Worm (Caenorhabditis elegans) whole organism, L4 larva: ENCODE measurements around the gene sre-56.

Source experiments
- D1046.2 ChIP-seq: fragments of 200-800 bp; sonication (Bioruptor generic); IDR thresholded peaks from 2 replicates; pipeline ENCODE4 v1.3.6; 2022; ENCODE audit warnings: missing genetic modification characterization, missing compliant biosample characterization
- F37D6.2 ChIP-seq: sonication (generic microtip); optimal IDR thresholded peaks from 2 replicates; lab custom pipeline; 2016; ENCODE audit warnings: mild to moderate bottlenecking, missing genetic modification characterization, missing compliant biosample characterization
- R02D3.7 ChIP-seq: fragments of 150-350 bp; sonication (generic microtip); optimal IDR thresholded peaks from 3 replicates; lab custom pipeline; 2014; ENCODE audit warnings: missing biosample characterization, missing genetic modification characterization
- T26A8.4 ChIP-seq: fragments of 200-800 bp; sonication (Bioruptor generic); IDR thresholded peaks from 2 replicates; pipeline ENCODE4 v1.3.6; 2022; ENCODE audit warnings: missing genetic modification characterization, missing compliant biosample characterization
- Y5F2A.4 ChIP-seq: fragments of 200-800 bp; sonication (Bioruptor generic); optimal IDR thresholded peaks from 2 replicates; lab custom pipeline; 2018; ENCODE audit warnings: mild to moderate bottlenecking, missing genetic modification characterization, missing compliant biosample characterization
- aha-1 ChIP-seq: fragments of 150-350 bp; peaks from one replicate; lab custom pipeline; 2014; ENCODE audit warnings: missing biosample characterization, missing genetic modification characterization
- arid-1 ChIP-seq: fragments of 200-800 bp; sonication (Bioruptor generic); conservative IDR thresholded peaks from 2 replicates; pipeline ENCODE4 v1.3.6; 2022; ENCODE audit warnings: missing genetic modification reagents, missing genetic modification characterization, missing compliant biosample characterization
- attf-4 ChIP-seq: sonication (generic microtip); optimal IDR thresholded peaks from 3 replicates; lab custom pipeline; 2017; ENCODE audit warnings: missing biosample characterization, missing genetic modification characterization
- ceh-32 ChIP-seq: sonication (generic microtip); optimal IDR thresholded peaks from 2 replicates; lab custom pipeline; 2016; ENCODE audit warnings: mild to moderate bottlenecking, missing genetic modification characterization, missing compliant biosample characterization; ENCODE audit not compliant: poor library complexity
- ceh-44 ChIP-seq: fragments of 200-800 bp; sonication (Bioruptor generic); IDR thresholded peaks from 2 replicates; pipeline ENCODE4 v1.3.6; 2022; ENCODE audit warnings: missing genetic modification reagents, missing genetic modification characterization, missing compliant biosample characterization
- ceh-82 ChIP-seq: sonication (generic microtip); optimal IDR thresholded peaks from 2 replicates; lab custom pipeline; 2017; ENCODE audit warnings: missing biosample characterization, missing genetic modification characterization
- cey-2 ChIP-seq: sonication (generic microtip); optimal IDR thresholded peaks from 3 replicates; lab custom pipeline; 2017; ENCODE audit warnings: missing genetic modification characterization, mild to moderate bottlenecking, missing compliant biosample characterization, antibody characterized with exemption, borderline replicate concordance; ENCODE audit not compliant: insufficient read depth
- ctbp-1 ChIP-seq: fragments of 200-800 bp; sonication (Bioruptor generic); IDR thresholded peaks from 2 replicates; pipeline ENCODE4 v1.3.6; 2022; ENCODE audit warnings: missing genetic modification reagents, missing genetic modification characterization, missing compliant biosample characterization
- daf-16 ChIP-seq, 3 experiments: sonication (generic microtip); optimal IDR thresholded peaks; 2 replicates each; lab custom pipeline; 2016 to 2017; ENCODE audit warnings: missing genetic modification characterization in 3 of 3, missing genetic modification reagents in 3 of 3, mild to moderate bottlenecking in 2 of 3, missing compliant biosample characterization in 2 of 3, missing biosample characterization in 1 of 3, moderate library complexity in 1 of 3
- daf-8 ChIP-seq: fragments of 200-800 bp; sonication (Bioruptor generic); IDR thresholded peaks from 2 replicates; pipeline ENCODE4 v1.3.6; 2022; ENCODE audit warnings: missing genetic modification characterization, missing compliant biosample characterization
- dmd-6 ChIP-seq: fragments of 200-800 bp; sonication (Bioruptor generic); IDR thresholded peaks from 2 replicates; pipeline ENCODE4 v1.3.6; 2022; ENCODE audit warnings: missing genetic modification reagents, missing genetic modification characterization, missing compliant biosample characterization
- dmd-8 ChIP-seq: fragments of 200-800 bp; sonication (Bioruptor generic); IDR thresholded peaks from 2 replicates; pipeline ENCODE4 v1.3.6; 2022; ENCODE audit warnings: missing genetic modification characterization, missing compliant biosample characterization
- dmd-9 ChIP-seq: fragments of 200-800 bp; sonication (Bioruptor generic); IDR thresholded peaks from 2 replicates; pipeline ENCODE4 v1.3.6; 2022; ENCODE audit warnings: missing genetic modification reagents, missing genetic modification characterization, missing compliant biosample characterization
- duxl-1 ChIP-seq: sonication (generic microtip); optimal IDR thresholded peaks from 2 replicates; lab custom pipeline; 2016; ENCODE audit warnings: mild to moderate bottlenecking, missing genetic modification characterization, moderate library complexity, missing compliant biosample characterization; ENCODE audit not compliant: poor library complexity
- egl-43 ChIP-seq: fragments of 200-800 bp; sonication (Bioruptor generic); IDR thresholded peaks from 2 replicates; pipeline ENCODE4 v1.3.6; 2022; ENCODE audit warnings: missing genetic modification reagents, missing genetic modification characterization, missing compliant biosample characterization
- gei-8 ChIP-seq: fragments of 200-800 bp; sonication (Bioruptor generic); optimal IDR thresholded peaks from 2 replicates; lab custom pipeline; 2018; ENCODE audit warnings: mild to moderate bottlenecking, missing genetic modification characterization, missing compliant biosample characterization
- hlh-30 ChIP-seq: sonication (generic microtip); optimal IDR thresholded peaks from 2 replicates; lab custom pipeline; 2017; ENCODE audit warnings: antibody characterized with exemption, mild to moderate bottlenecking, missing genetic modification characterization, missing compliant biosample characterization; ENCODE audit not compliant: insufficient read depth
- hmg-1.1 ChIP-seq: fragments of 200-800 bp; sonication (Bioruptor generic); IDR thresholded peaks from 2 replicates; pipeline ENCODE4 v1.3.6; 2022; ENCODE audit warnings: missing genetic modification reagents, missing genetic modification characterization, missing compliant biosample characterization
- lim-7 ChIP-seq: fragments of 200-800 bp; sonication (Bioruptor generic); IDR thresholded peaks from 2 replicates; pipeline ENCODE4 v1.3.6; 2022; ENCODE audit warnings: missing genetic modification characterization, missing compliant biosample characterization
- lin-13 ChIP-seq: fragments of 150-350 bp; optimal IDR thresholded peaks from 2 replicates; lab custom pipeline; 2014; ENCODE audit warnings: missing biosample characterization, missing genetic modification reagents, missing genetic modification characterization
- lin-15B ChIP-seq: fragments of 150-350 bp; sonication (generic microtip); optimal IDR thresholded peaks from 3 replicates; lab custom pipeline; 2014; ENCODE audit warnings: missing biosample characterization, missing genetic modification characterization
- lin-29 ChIP-seq: fragments of 200-800 bp; sonication (Bioruptor generic); IDR thresholded peaks from 2 replicates; pipeline ENCODE4 v1.3.6; 2022; ENCODE audit warnings: missing genetic modification reagents, missing genetic modification characterization, missing compliant biosample characterization
- lin-38 ChIP-seq: fragments of 200-800 bp; sonication (Bioruptor generic); IDR thresholded peaks from 2 replicates; pipeline ENCODE4 v1.3.6; 2022; ENCODE audit warnings: missing genetic modification reagents, missing genetic modification characterization, missing compliant biosample characterization
- madf-9 ChIP-seq: fragments of 200-800 bp; sonication (Bioruptor generic); conservative IDR thresholded peaks from 2 replicates; pipeline ENCODE4 v1.3.6; 2022; ENCODE audit warnings: missing genetic modification reagents, missing genetic modification characterization, missing compliant biosample characterization
- mdl-1 ChIP-seq, 2 experiments: fragments of 150-350 bp in 1 of 2; sonication (generic microtip) in 1 of 2; optimal IDR thresholded peaks; 2 replicates each; lab custom pipeline; 2014 to 2017; ENCODE audit warnings: missing biosample characterization in 2 of 2, missing genetic modification characterization in 2 of 2
- mdt-29 ChIP-seq: fragments of 200-800 bp; sonication (Bioruptor generic); IDR thresholded peaks from 2 replicates; pipeline ENCODE4 v1.3.6; 2022; ENCODE audit warnings: missing genetic modification reagents, missing genetic modification characterization, missing compliant biosample characterization
- mes-2 ChIP-seq: sonication (generic microtip); optimal IDR thresholded peaks from 2 replicates; lab custom pipeline; 2016; ENCODE audit warnings: missing genotype, mild to moderate bottlenecking, missing genetic modification characterization, missing compliant biosample characterization; ENCODE audit not compliant: poor library complexity, severe bottlenecking
- nhr-10 ChIP-seq: fragments of 150-350 bp; optimal IDR thresholded peaks from 2 replicates; lab custom pipeline; 2014; ENCODE audit warnings: missing biosample characterization, missing genetic modification characterization
- nhr-111 ChIP-seq: fragments of 200-800 bp; sonication (Bioruptor generic); optimal IDR thresholded peaks from 2 replicates; lab custom pipeline; 2018; ENCODE audit warnings: mild to moderate bottlenecking, missing genetic modification characterization, missing compliant biosample characterization
- nhr-237 ChIP-seq: sonication (generic microtip); optimal IDR thresholded peaks from 2 replicates; lab custom pipeline; 2017; ENCODE audit warnings: missing biosample characterization, missing genetic modification characterization
- nhr-28 ChIP-seq: fragments of 150-350 bp; optimal IDR thresholded peaks from 2 replicates; lab custom pipeline; 2014; ENCODE audit warnings: missing biosample characterization, missing genetic modification characterization
- nhr-41 ChIP-seq: fragments of 200-800 bp; sonication (Bioruptor generic); IDR thresholded peaks from 2 replicates; pipeline ENCODE4 v1.3.6; 2022; ENCODE audit warnings: missing genetic modification reagents, missing genetic modification characterization, missing compliant biosample characterization
- nhr-42 ChIP-seq: fragments of 200-800 bp; sonication (Bioruptor generic); IDR thresholded peaks from 2 replicates; pipeline ENCODE4 v1.3.6; 2022; ENCODE audit warnings: missing genetic modification characterization, missing compliant biosample characterization
- nhr-48 ChIP-seq: sonication (generic microtip); optimal IDR thresholded peaks from 2 replicates; lab custom pipeline; 2016; ENCODE audit warnings: mild to moderate bottlenecking, missing genetic modification characterization, missing compliant biosample characterization
- php-3 ChIP-seq: fragments of 200-800 bp; sonication (Bioruptor generic); IDR thresholded peaks from 2 replicates; pipeline ENCODE4 v1.3.6; 2022; ENCODE audit warnings: missing genetic modification reagents, missing genetic modification characterization, missing compliant biosample characterization
- set-16 ChIP-seq: fragments of 200-800 bp; sonication (Bioruptor generic); IDR thresholded peaks from 2 replicates; pipeline ENCODE4 v1.3.6; 2022; ENCODE audit warnings: missing genetic modification reagents, missing genetic modification characterization, missing compliant biosample characterization
- skn-1 ChIP-seq: fragments of 150-350 bp; optimal IDR thresholded peaks from 2 replicates; lab custom pipeline; 2014; ENCODE audit warnings: missing biosample characterization, missing genetic modification characterization
- spr-3 ChIP-seq: fragments of 200-800 bp; sonication (Bioruptor generic); optimal IDR thresholded peaks from 2 replicates; lab custom pipeline; 2018; ENCODE audit warnings: mild to moderate bottlenecking, missing genetic modification characterization, missing compliant biosample characterization
- tra-1 ChIP-seq: fragments of 200-800 bp; sonication (Bioruptor generic); IDR thresholded peaks from 2 replicates; pipeline ENCODE4 v1.3.6; 2022; ENCODE audit warnings: missing genetic modification reagents, missing genetic modification characterization, missing compliant biosample characterization
- unc-130 ChIP-seq: sonication (generic microtip); optimal IDR thresholded peaks from 2 replicates; lab custom pipeline; 2016; ENCODE audit warnings: missing genetic modification reagents, missing genetic modification characterization, missing compliant biosample characterization
- unc-62 ChIP-seq, 3 experiments: fragments of 150-350 bp in 1 of 3; sonication (generic microtip); optimal IDR thresholded peaks in 2 of 3; peaks in 1 of 3; 1 replicate in 1 of 3; 2 replicates in 2 of 3; lab custom pipeline; 2014 to 2017; ENCODE audit warnings: missing biosample characterization in 3 of 3, missing genetic modification characterization in 3 of 3, missing genetic modification reagents in 3 of 3, missing genotype in 1 of 3
- zag-1 ChIP-seq: fragments of 150-350 bp; optimal IDR thresholded peaks from 2 replicates; lab custom pipeline; 2014; ENCODE audit warnings: missing biosample characterization, missing genetic modification characterization
- zfp-2 ChIP-seq: sonication (generic microtip); optimal IDR thresholded peaks from 2 replicates; lab custom pipeline; 2016; ENCODE audit warnings: mild to moderate bottlenecking, missing genetic modification characterization, missing compliant biosample characterization
- zfp-3 ChIP-seq: fragments of 200-800 bp; sonication (Bioruptor generic); conservative IDR thresholded peaks from 2 replicates; pipeline ENCODE4 v1.3.6; 2022; ENCODE audit warnings: missing genetic modification reagents, missing genetic modification characterization, missing compliant biosample characterization

The sre-56 gene

DNA sequence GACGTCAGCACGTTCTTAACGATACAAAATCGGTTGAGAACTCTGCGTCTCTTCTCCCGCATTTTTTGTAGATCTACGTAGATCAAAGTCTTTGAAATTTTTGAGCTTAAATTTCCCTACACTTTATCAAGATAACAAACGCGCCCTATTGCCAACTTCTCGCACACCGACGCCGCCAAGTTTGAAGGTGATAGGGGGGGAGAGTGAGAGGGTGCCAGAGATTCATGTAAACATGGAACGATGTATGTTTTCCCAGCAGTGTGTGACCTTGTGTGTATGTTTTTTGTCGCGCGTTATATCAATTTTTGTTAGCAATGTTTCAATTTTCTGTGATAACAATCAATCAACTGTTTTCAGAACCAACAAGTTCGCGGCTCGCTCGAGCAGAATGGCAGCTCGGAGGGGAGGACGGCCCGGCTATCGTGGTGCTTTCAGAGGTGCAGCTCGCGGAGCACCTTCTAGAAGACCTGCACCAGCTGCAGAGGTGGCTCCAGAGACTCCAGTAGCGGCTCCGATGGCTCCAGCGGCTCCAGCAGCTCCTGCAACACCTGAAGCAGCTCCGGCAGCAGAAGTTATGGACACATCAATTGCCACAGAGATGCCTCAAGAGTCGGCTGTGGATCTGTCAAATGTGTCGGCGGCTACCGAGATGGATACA lies 17.4 kb downstream of the sre-56 start:
- TF ChIP-seq lin-38 (GFP tag; lab: Robert Waterston, UW) (peak; percentile 45), Y5F2A.4 (no peak), unc-130 (GFP tag; lab: Kevin White, UChicago) (no peak), ceh-32 (tag; lab: Kevin White, UChicago) (no peak), attf-4 (tag; lab: Kevin White, UChicago) (no peak), lin-15B (tag; lab: Kevin White, UChicago) (no peak), arid-1 (GFP tag; lab: Robert Waterston, UW) (no peak), nhr-111 (no peak), dmd-9 (GFP tag; lab: Robert Waterston, UW) (no peak), mdt-29 (GFP tag; lab: Robert Waterston, UW) (no peak), tra-1 (GFP tag; lab: Robert Waterston, UW) (no peak), mes-2 (tag; lab: Kevin White, UChicago) (peak; percentile 37), lin-29 (GFP tag; lab: Robert Waterston, UW) (no peak), skn-1 (tag; lab: Kevin White, UChicago) (no peak), daf-8 (GFP tag; lab: Robert Waterston, UW) (no peak), unc-62 (GFP tag; optimal IDR thresholded peaks at IDR 0.05 in 1 of 2; lab: Kevin White, UChicago) (no peak), unc-62 (tag; optimal IDR thresholded peaks at IDR 0.05; lab: Kevin White, UChicago) (no peak), zag-1 (tag; lab: Kevin White, UChicago) (no peak), hmg-1.1 (no peak), aha-1 (peak; percentile 23), nhr-28 (tag; lab: Kevin White, UChicago) (peak; percentile 11), nhr-48 (tag; lab: Kevin White, UChicago) (no peak), ceh-44 (GFP tag; lab: Robert Waterston, UW) (no peak), ctbp-1 (GFP tag; lab: Robert Waterston, UW) (no peak), mdl-1 (tag; optimal IDR thresholded peaks at IDR 0.05; lab: Kevin White, UChicago) (no peak), T26A8.4 (GFP tag; lab: Robert Waterston, UW) (no peak), dmd-8 (GFP tag; lab: Robert Waterston, UW) (no peak), lin-13 (no peak), hlh-30 (tag; lab: Kevin White, UChicago) (peak; percentile 17), zfp-3 (GFP tag; lab: Robert Waterston, UW) (no peak), F37D6.2 (tag; lab: Kevin White, UChicago) (no peak), cey-2 (tag; lab: Kevin White, UChicago) (no peak), set-16 (GFP tag; lab: Robert Waterston, UW) (peak; percentile 97), zfp-2 (tag; lab: Kevin White, UChicago) (no peak), php-3 (no peak), spr-3 (GFP tag; lab: Kevin White, UChicago) (no peak), duxl-1 (no peak), R02D3.7 (tag; lab: Kevin White, UChicago) (no peak), daf-16 (GFP tag; optimal IDR thresholded peaks at IDR 0.05; lab: Kevin White, UChicago) (no peak), daf-16 (tag; optimal IDR thresholded peaks at IDR 0.05; lab: Kevin White, UChicago) (peak; percentile 69), ceh-82 (tag; lab: Kevin White, UChicago) (no peak), nhr-42 (no peak), lim-7 (GFP tag; lab: Robert Waterston, UW) (no peak), D1046.2 (GFP tag; lab: Robert Waterston, UW) (no peak), egl-43 (GFP tag; lab: Robert Waterston, UW) (peak; percentile 54; the same call in 1 of the 2 replicates), nhr-41 (GFP tag; lab: Robert Waterston, UW) (no peak), nhr-10 (tag; lab: Kevin White, UChicago) (no peak), nhr-237 (tag; lab: Kevin White, UChicago) (no peak), dmd-6 (GFP tag; lab: Robert Waterston, UW) (no peak), madf-9 (GFP tag; lab: Robert Waterston, UW) (no peak), gei-8 (GFP tag; lab: Kevin White, UChicago) (no peak)
- TF ChIP-seq, all 104 proteins: peak for 8
